Fruit fly (Drosophila melanogaster) whole organism, embryonic: ENCODE measurements around the gene Usp14.

ENCODE experiments used
- CG10979 ChIP-seq: fragments of 200-800 bp; sonication (Bioruptor generic); optimal IDR thresholded peaks from 2 replicates; lab custom pipeline; 2018; ENCODE audit warnings: missing biosample characterization, mild to moderate bottlenecking, missing genetic modification characterization, moderate library complexity
- CG1603 ChIP-seq: fragments of 200-800 bp; sonication (Bioruptor generic); optimal IDR thresholded peaks from 2 replicates; lab custom pipeline; 2019; ENCODE audit warnings: missing biosample characterization, mild to moderate bottlenecking, missing genetic modification characterization, moderate library complexity
- CG17361 ChIP-seq: fragments of 200-800 bp; sonication (Bioruptor generic); IDR thresholded peaks from 3 replicates; pipeline ENCODE4 v1.3.6; 2022; ENCODE audit warnings: missing biosample characterization, missing genetic modification characterization
- CG17829 ChIP-seq: fragments of 200-800 bp; optimal IDR thresholded peaks from 2 replicates; lab custom pipeline; 2019; ENCODE audit warnings: missing biosample characterization, mild to moderate bottlenecking, missing genetic modification characterization, moderate library complexity
- CG30403 ChIP-seq: fragments of 200-800 bp; sonication (Bioruptor generic); optimal IDR thresholded peaks from 3 replicates; lab custom pipeline; 2016; ENCODE audit warnings: missing biosample characterization, missing genetic modification characterization
- CG5180 ChIP-seq: fragments of 200-800 bp; sonication (Bioruptor generic); optimal IDR thresholded peaks from 3 replicates; lab custom pipeline; 2017; ENCODE audit warnings: missing biosample characterization, missing genetic modification characterization, mild to moderate bottlenecking, moderate library complexity, missing genetic modification reagents
- CG6791 ChIP-seq: fragments of 200-800 bp; sonication (Bioruptor generic); IDR thresholded peaks from 3 replicates; pipeline ENCODE4 v1.3.6; 2022; ENCODE audit warnings: missing biosample characterization, missing genetic modification characterization; ENCODE audit not compliant: partially characterized antibody
- CG8089 ChIP-seq: fragments of 200-800 bp; sonication (Bioruptor generic); optimal IDR thresholded peaks from 3 replicates; lab custom pipeline; 2016; ENCODE audit warnings: missing biosample characterization, missing genetic modification characterization
- CG8290 ChIP-seq, 3 experiments: fragments of 200-800 bp; sonication (Bioruptor generic); optimal IDR thresholded peaks; 2 replicates each; lab custom pipeline; 2016 to 2019; ENCODE audit warnings: missing biosample characterization in 3 of 3, missing genetic modification characterization in 3 of 3, mild to moderate bottlenecking in 2 of 3, moderate library complexity in 1 of 3
- CG8359 ChIP-seq: fragments of 200-800 bp; sonication (Bioruptor generic); optimal IDR thresholded peaks from 2 replicates; lab custom pipeline; 2017; ENCODE audit warnings: missing biosample characterization, mild to moderate bottlenecking, missing genetic modification characterization, borderline replicate concordance
- CG9797 ChIP-seq: fragments of 200-800 bp; sonication (Bioruptor generic); optimal IDR thresholded peaks from 3 replicates; lab custom pipeline; 2018; ENCODE audit warnings: missing biosample characterization, mild to moderate bottlenecking, missing genetic modification characterization
- CrebB ChIP-seq: fragments of 200-800 bp; sonication (Bioruptor generic); optimal IDR thresholded peaks from 3 replicates; lab custom pipeline; 2018; ENCODE audit warnings: missing biosample characterization, mild to moderate bottlenecking, missing genetic modification characterization
- Dref ChIP-seq: fragments of 200-800 bp; sonication (Bioruptor generic); IDR thresholded peaks from 2 replicates; pipeline ENCODE4 v1.3.6; 2022; ENCODE audit warnings: missing biosample characterization, missing genetic modification characterization
- Elba2 ChIP-seq: fragments of 200-800 bp; sonication (Bioruptor generic); optimal IDR thresholded peaks from 3 replicates; lab custom pipeline; 2016; ENCODE audit warnings: missing biosample characterization, missing genetic modification characterization
- HHEX ChIP-seq: fragments of 200-800 bp; sonication (Bioruptor generic); optimal IDR thresholded peaks from 3 replicates; lab custom pipeline; 2017; ENCODE audit warnings: missing biosample characterization, mild to moderate bottlenecking, missing genetic modification characterization, missing genetic modification reagents
- HmgD ChIP-seq: fragments of 200-800 bp; sonication (Bioruptor generic); optimal IDR thresholded peaks from 3 replicates; lab custom pipeline; 2016; ENCODE audit warnings: missing biosample characterization, missing genetic modification characterization
- HmgZ ChIP-seq: fragments of 200-800 bp; sonication (Bioruptor generic); optimal IDR thresholded peaks from 2 replicates; lab custom pipeline; 2018; ENCODE audit warnings: missing biosample characterization, mild to moderate bottlenecking, missing genetic modification characterization
- Hr51 ChIP-seq, 2 experiments: fragments of 200-800 bp; sonication (Bioruptor generic); optimal IDR thresholded peaks; 2 replicates in 1 of 2; 3 replicates in 1 of 2; lab custom pipeline; 2016 to 2018; ENCODE audit warnings: missing biosample characterization in 2 of 2, missing genetic modification characterization in 2 of 2, mild to moderate bottlenecking in 1 of 2, moderate library complexity in 1 of 2
- Nf-YB ChIP-seq: fragments of 200-800 bp; sonication (Bioruptor generic); optimal IDR thresholded peaks from 3 replicates; lab custom pipeline; 2019; ENCODE audit warnings: missing biosample characterization, mild to moderate bottlenecking, missing genetic modification characterization, moderate library complexity
- Nf-YC ChIP-seq: fragments of 200-800 bp; optimal IDR thresholded peaks from 3 replicates; lab custom pipeline; 2019; ENCODE audit warnings: missing biosample characterization, mild to moderate bottlenecking, missing genetic modification characterization, moderate library complexity
- Ptx1 ChIP-seq: fragments of 200-800 bp; sonication (Bioruptor generic); IDR thresholded peaks from 2 replicates; pipeline ENCODE4 v1.3.6; 2022; ENCODE audit warnings: missing biosample characterization, missing genetic modification characterization
- Scr ChIP-seq: fragments of 200-800 bp; sonication (Bioruptor generic); IDR thresholded peaks from 2 replicates; pipeline ENCODE4 v1.3.6; 2022; ENCODE audit warnings: missing biosample characterization, missing genetic modification characterization; ENCODE audit not compliant: partially characterized antibody
- Sin3A ChIP-seq: fragments of >200 bp; optimal IDR thresholded peaks from 2 replicates; lab custom pipeline; 2018
- Sry-δ ChIP-seq: fragments of 200-800 bp; sonication (Bioruptor generic); optimal IDR thresholded peaks from 2 replicates; lab custom pipeline; 2016; ENCODE audit warnings: missing biosample characterization, missing genetic modification characterization
- Vsx1 ChIP-seq: fragments of 200-800 bp; sonication (Bioruptor generic); optimal IDR thresholded peaks from 2 replicates; lab custom pipeline; 2017; ENCODE audit warnings: missing biosample characterization, mild to moderate bottlenecking, missing genetic modification characterization, missing genetic modification reagents
- ap ChIP-seq: fragments of 200-800 bp; sonication (Bioruptor generic); IDR thresholded peaks from 2 replicates; pipeline ENCODE4 v1.3.6; 2022; ENCODE audit warnings: missing biosample characterization, missing genetic modification characterization
- br ChIP-seq: fragments of >200 bp; optimal IDR thresholded peaks from 2 replicates; lab custom pipeline; 2017
- cad ChIP-seq: fragments of >200 bp; optimal IDR thresholded peaks from 2 replicates; lab custom pipeline; 2017; ENCODE audit warnings: missing biosample characterization, missing genetic modification characterization
- cato ChIP-seq: fragments of 200-800 bp; sonication (Bioruptor generic); optimal IDR thresholded peaks from 2 replicates; lab custom pipeline; 2016; ENCODE audit warnings: missing biosample characterization, missing genetic modification characterization, borderline replicate concordance
- disco-r ChIP-seq: fragments of 200-800 bp; sonication (Bioruptor generic); optimal IDR thresholded peaks from 2 replicates; lab custom pipeline; 2016; ENCODE audit warnings: missing biosample characterization, missing genetic modification characterization
- dpn ChIP-seq, 2 experiments: fragments of 200-800 bp; sonication (Bioruptor generic); optimal IDR thresholded peaks; 3 replicates each; lab custom pipeline; 2016; ENCODE audit warnings: missing biosample characterization in 2 of 2, missing genetic modification characterization in 2 of 2
- gem ChIP-seq: fragments of 200-800 bp; sonication (Bioruptor generic); optimal IDR thresholded peaks from 2 replicates; lab custom pipeline; 2019; ENCODE audit warnings: missing biosample characterization, mild to moderate bottlenecking, missing genetic modification characterization, moderate library complexity
- gfzf ChIP-seq: fragments of 200-800 bp; sonication (Bioruptor generic); optimal IDR thresholded peaks from 2 replicates; lab custom pipeline; 2016; ENCODE audit warnings: missing biosample characterization, mild to moderate bottlenecking, missing genetic modification characterization, moderate library complexity
- lilli ChIP-seq: fragments of 200-800 bp; sonication (Bioruptor generic); optimal IDR thresholded peaks from 3 replicates; lab custom pipeline; 2016; ENCODE audit warnings: missing biosample characterization, missing genetic modification characterization
- nom ChIP-seq: fragments of 200-800 bp; sonication (Bioruptor generic); optimal IDR thresholded peaks from 2 replicates; lab custom pipeline; 2017; ENCODE audit warnings: missing biosample characterization, missing genetic modification characterization, mild to moderate bottlenecking, moderate library complexity, missing genetic modification reagents
- p53 ChIP-seq: fragments of 200-800 bp; sonication (Bioruptor generic); optimal IDR thresholded peaks from 2 replicates; lab custom pipeline; 2016; ENCODE audit warnings: missing biosample characterization, missing genetic modification characterization
- pfk ChIP-seq: fragments of 200-800 bp; sonication (Bioruptor generic); optimal IDR thresholded peaks from 2 replicates; lab custom pipeline; 2018; ENCODE audit warnings: missing biosample characterization, mild to moderate bottlenecking, missing genetic modification characterization, moderate library complexity
- pho ChIP-seq: fragments of 200-800 bp; sonication (Bioruptor generic); optimal IDR thresholded peaks from 2 replicates; lab custom pipeline; 2016; ENCODE audit warnings: missing biosample characterization, missing genetic modification characterization
- row ChIP-seq: fragments of 200-800 bp; sonication (Bioruptor generic); IDR thresholded peaks from 3 replicates; pipeline ENCODE4 v1.3.6; 2022; ENCODE audit warnings: missing biosample characterization, missing genetic modification characterization
- slbo ChIP-seq: fragments of 200-800 bp; sonication (Bioruptor generic); IDR thresholded peaks from 2 replicates; pipeline ENCODE4 v1.3.6; 2022; ENCODE audit warnings: missing biosample characterization, missing genetic modification characterization
- tna ChIP-seq: fragments of 200-800 bp; sonication (Bioruptor generic); IDR thresholded peaks from 2 replicates; pipeline ENCODE4 v1.3.6; 2022; ENCODE audit warnings: missing biosample characterization, missing genetic modification characterization; ENCODE audit not compliant: partially characterized antibody
- trem ChIP-seq: fragments of 200-800 bp; optimal IDR thresholded peaks from 3 replicates; lab custom pipeline; 2019; ENCODE audit warnings: missing biosample characterization, mild to moderate bottlenecking, missing genetic modification characterization, moderate library complexity
- unc-4 ChIP-seq: fragments of 200-800 bp; sonication (Bioruptor generic); IDR thresholded peaks from 2 replicates; pipeline ENCODE4 v1.3.6; 2022; ENCODE audit warnings: missing biosample characterization, missing genetic modification characterization; ENCODE audit not compliant: partially characterized antibody

Gene Usp14

dm6 chr2L:10303786-10304185, 10.4 kb downstream of the Usp14 start, which contains the start of gene nmd (continued):
- TF ChIP-seq Nf-YC (peak; percentile 31), tna (GFP tag; lab: Robert Waterston, UW) (peak; percentile 12; the same call in 1 of the 2 replicates), Sin3A (peak; percentile 35), br (lab: Kevin White, UChicago) (no peak), ap (GFP tag; lab: Robert Waterston, UW) (no peak), HmgZ (tag; lab: Kevin White, UChicago) (peak; percentile 19), CG17361 (GFP tag; lab: Robert Waterston, UW) (0 out of 3 replicates have a peak, but pooled peaks have one; percentile 24), disco-r (GFP tag; lab: Kevin White, UChicago) (no peak), CG8089 (GFP tag; lab: Kevin White, UChicago) (no peak), Scr (GFP tag; lab: Robert Waterston, UW) (peak; percentile 19; the same call in 1 of the 2 replicates), pho (peak; percentile 5), HHEX (GFP tag; lab: Kevin White, UChicago) (no peak), p53 (peak; percentile 36), slbo (GFP tag; lab: Robert Waterston, UW) (peak; percentile 35; the same call in 1 of the 2 replicates), Hr51 (GFP tag; optimal IDR thresholded peaks at IDR 0.05; lab: Kevin White, UChicago) (peak in 1 of 2 experiments; percentile 24), Elba2 (GFP tag; lab: Kevin White, UChicago) (peak; percentile 64), pfk (GFP tag; lab: Kevin White, UChicago) (peak; percentile 95), CG30403 (peak; percentile 21), Vsx1 (no peak), CG10979 (peak; percentile 7), row (peak; percentile 81), cato (GFP tag; lab: Kevin White, UChicago) (no peak), Sry-δ (GFP tag; lab: Kevin White, UChicago) (peak; percentile 47), CG5180 (no peak), dpn (GFP tag; optimal IDR thresholded peaks at IDR 0.05; lab: Kevin White, UChicago) (peak in 1 of 2 experiments; percentile 12), CG9797 (GFP tag; lab: Kevin White, UChicago) (peak; percentile 71), trem (tag; lab: Kevin White, UChicago) (peak; percentile 98), Ptx1 (0 out of 2 replicates have a peak, but pooled peaks have one; percentile 13), CG8290 (GFP tag; optimal IDR thresholded peaks at IDR 0.05; lab: Kevin White, UChicago) (peak; percentile 73), CG8290 (tag; optimal IDR thresholded peaks at IDR 0.05; lab: Kevin White, UChicago) (peak in 1 of 2 experiments; percentile 22), cad (no peak), CG6791 (GFP tag; lab: Robert Waterston, UW) (0 out of 3 replicates have a peak, but pooled peaks have one; percentile 22), gem (tag; lab: Kevin White, UChicago) (peak; percentile 16), CG1603 (tag; lab: Kevin White, UChicago) (peak; percentile 63), HmgD (GFP tag; lab: Kevin White, UChicago) (peak; percentile 34), Dref (GFP tag; lab: Robert Waterston, UW) (peak; percentile 59), lilli (GFP tag; lab: Kevin White, UChicago) (peak; percentile 28), CG8359 (no peak), CrebB (tag; lab: Kevin White, UChicago) (no peak), Nf-YB (no peak), unc-4 (GFP tag; lab: Robert Waterston, UW) (peak; percentile 30; the same call in 1 of the 2 replicates), nom (GFP tag; lab: Kevin White, UChicago) (peak; percentile 24), CG17829 (tag; lab: Kevin White, UChicago) (peak; percentile 13), gfzf (GFP tag; lab: Kevin White, UChicago) (peak; percentile 86)
